Worm (Caenorhabditis elegans) whole organism, late embryonic: ENCODE results near the gene C53B4.3.

ENCODE experiments used
- ceh-18 ChIP-seq: sonication (generic microtip); optimal IDR thresholded peaks from 2 replicates; lab custom pipeline; 2016; ENCODE audit warnings: missing genetic modification characterization, missing compliant biosample characterization
- ceh-30 ChIP-seq: fragments of 150-350 bp; optimal IDR thresholded peaks from 2 replicates; lab custom pipeline; 2014; ENCODE audit warnings: missing biosample characterization, missing genetic modification characterization
- pha-4 ChIP-seq: fragments of 150-350 bp; optimal IDR thresholded peaks from 2 replicates; lab custom pipeline; 2018; ENCODE audit warnings: missing biosample characterization, missing genetic modification reagents, missing genetic modification characterization

DNA sequence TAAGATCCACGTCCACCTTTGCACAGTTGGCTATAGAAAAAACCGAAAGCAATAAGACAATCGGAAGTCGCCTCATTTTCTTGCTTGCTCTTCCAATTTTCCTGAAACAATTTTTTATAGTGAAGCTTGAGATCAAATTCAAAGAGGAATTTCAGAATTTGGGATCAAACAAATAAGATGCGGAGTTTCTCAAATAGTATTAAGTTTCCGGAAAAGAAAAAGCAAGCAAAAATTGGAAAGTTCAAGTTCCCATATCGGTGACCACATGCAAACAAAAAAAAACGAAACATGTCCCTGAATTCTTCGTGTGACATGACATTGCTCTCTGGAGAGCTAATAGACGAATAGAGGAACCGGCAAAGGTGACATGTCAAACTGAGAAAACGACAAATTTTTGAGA lies 31.8 kb upstream of the C53B4.3 start, which contains the start of gene unc-129:
- TF ChIP-seq ceh-30 (tag; lab: Kevin White, UChicago) (no peak), ceh-18 (no peak), pha-4 (tag; lab: Kevin White, UChicago) (no peak)
